Worm (Caenorhabditis elegans): ENCODE measurements around the gene ZK742.4.

The ZK742.4 gene

DNA sequence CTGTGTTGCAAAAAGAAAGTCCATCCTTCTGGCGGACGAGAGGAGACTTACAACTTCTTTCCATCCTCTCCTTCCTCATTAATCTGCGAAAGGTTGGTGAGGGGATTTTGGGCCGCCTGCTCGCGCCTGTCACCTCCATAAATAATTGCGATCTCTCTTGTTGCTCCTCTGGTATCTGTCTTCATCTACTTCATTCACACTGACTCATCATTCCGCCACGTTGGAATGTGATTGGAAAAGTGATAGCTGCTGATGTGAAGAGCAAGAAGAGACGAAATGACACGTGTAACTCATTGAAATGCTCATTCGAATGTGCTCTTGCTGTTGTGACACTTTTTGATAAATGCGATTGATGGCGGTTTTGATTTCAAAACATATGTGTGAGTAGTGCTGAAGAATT is 11.1 kb upstream of the ZK742.4 start:
- TF ChIP-seq sdz-12 (GFP tag; optimal IDR thresholded peaks at IDR 0.05) = no peak
- TF ChIP-seq aha-1 (tag) = no peak
- no peak for TF ChIP-seq Y48G9A.11 (GFP tag; IDR thresholded peaks at IDR 0.05)
- TF ChIP-seq zfp-3 (GFP tag; conservative IDR thresholded peaks at IDR 0.05) = no peak
- TF ChIP-seq mxl-3 (GFP tag; optimal IDR thresholded peaks at IDR 0.05) = peak; percentile 71
- peak in 1 of 2 experiments; percentile 98 for TF ChIP-seq unc-62 (GFP tag; optimal IDR thresholded peaks at IDR 0.05 in 1 of 2)
- no peak for TF ChIP-seq unc-62 (tag; optimal IDR thresholded peaks at IDR 0.05)
- no peak for TF ChIP-seq zip-11 (GFP tag; IDR thresholded peaks at IDR 0.05)
- no peak for TF ChIP-seq madf-5 (GFP tag; IDR thresholded peaks at IDR 0.05)
- TF ChIP-seq Y105C5A.15 (GFP tag; IDR thresholded peaks at IDR 0.05) = no peak
- peak; percentile 68; the same call in 1 of the 2 replicates for TF ChIP-seq ceh-20 (GFP tag; IDR thresholded peaks at IDR 0.05)
- TF ChIP-seq lim-7 (GFP tag; IDR thresholded peaks at IDR 0.05) = no peak
- no peak for TF ChIP-seq unc-39 (tag; optimal IDR thresholded peaks at IDR 0.05)
- no peak for TF ChIP-seq lin-15B (tag; optimal IDR thresholded peaks at IDR 0.05)
- no peak for TF ChIP-seq fkh-10 (GFP tag; optimal IDR thresholded peaks at IDR 0.05)
- TF ChIP-seq daf-16 (GFP tag; optimal IDR thresholded peaks at IDR 0.05) = peak in 1 of 2 experiments; percentile 74
- no peak for TF ChIP-seq daf-16 (tag; optimal IDR thresholded peaks at IDR 0.05)
- no peak for TF ChIP-seq egl-27 (tag; optimal IDR thresholded peaks at IDR 0.05)
- TF ChIP-seq nhr-11 (tag; optimal IDR thresholded peaks at IDR 0.05) = peak; percentile 65
- no peak for TF ChIP-seq jun-1 (tag; optimal IDR thresholded peaks at IDR 0.05)
- TF ChIP-seq hlh-11 (tag; optimal IDR thresholded peaks at IDR 0.05) = peak; percentile 63

DNA sequence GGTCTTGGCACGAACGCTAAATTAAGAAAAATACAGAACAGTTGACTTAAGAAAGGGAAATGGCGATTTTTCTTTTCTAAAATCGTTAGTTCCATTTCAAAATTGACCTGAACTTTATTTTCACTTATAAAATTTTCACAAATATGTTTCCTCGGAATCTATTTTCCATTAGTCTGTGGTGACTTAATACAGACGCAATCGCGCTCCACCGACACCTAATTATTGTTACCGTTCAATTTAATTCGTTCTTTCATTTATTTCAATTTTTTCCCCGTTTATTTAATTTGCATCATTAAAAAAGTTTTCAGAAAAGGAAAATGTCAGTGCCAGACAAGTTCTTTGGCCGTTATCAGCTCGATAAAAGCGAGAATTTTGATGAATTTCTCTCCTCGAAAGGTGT is 8.7 kb upstream of the ZK742.4 start, which contains the start of gene lbp-4:
Gene lbp-4 (plus strand): TSS at position 309 of the 400 bp plus-strand sequence.
- peak; percentile 15 for TF ChIP-seq unc-130 (GFP tag; optimal IDR thresholded peaks at IDR 0.05)
- peak; percentile 8 for TF ChIP-seq hlh-11 (tag; optimal IDR thresholded peaks at IDR 0.05)
- no peak for TF ChIP-seq tag-97 (GFP tag; IDR thresholded peaks at IDR 0.05)
- TF ChIP-seq arid-1 (GFP tag; conservative IDR thresholded peaks at IDR 0.05) = no peak
- peak; percentile 41; the same call in 1 of the 2 replicates for TF ChIP-seq dmd-6 (GFP tag; IDR thresholded peaks at IDR 0.05)
- TF ChIP-seq lsy-2 (tag; optimal IDR thresholded peaks at IDR 0.05) = peak in 1 of 2 experiments; percentile 64
- no peak for TF ChIP-seq Y5F2A.4 (GFP tag; optimal IDR thresholded peaks at IDR 0.05)
- TF ChIP-seq dpl-1 (GFP tag; optimal IDR thresholded peaks at IDR 0.05) = peak; percentile 23
- TF ChIP-seq pqm-1 (tag; optimal IDR thresholded peaks at IDR 0.05) = peak; percentile 56
- TF ChIP-seq nhr-77 (tag; optimal IDR thresholded peaks at IDR 0.05) = peak; percentile 57
- peak; percentile 88 for TF ChIP-seq lin-38 (GFP tag; IDR thresholded peaks at IDR 0.05)
- no peak for TF ChIP-seq skn-1 (tag; optimal IDR thresholded peaks at IDR 0.05)
- no peak for TF ChIP-seq egl-43 (GFP tag; IDR thresholded peaks at IDR 0.05)
- TF ChIP-seq hif-1 (tag; optimal IDR thresholded peaks at IDR 0.05) = peak in 1 of 2 experiments; percentile 46
- TF ChIP-seq nhr-28 (tag; optimal IDR thresholded peaks at IDR 0.05) = peak; percentile 32
- TF ChIP-seq aha-1 (tag) = peak; percentile 17
- peak; percentile 89 for TF ChIP-seq mes-2 (tag; optimal IDR thresholded peaks at IDR 0.05; ENCODE audit: poor library complexity, severe bottlenecking)
- TF ChIP-seq mep-1 (tag; optimal IDR thresholded peaks at IDR 0.05) = peak; percentile 61
- TF ChIP-seq spr-3 (GFP tag; optimal IDR thresholded peaks at IDR 0.05) = no peak
- TF ChIP-seq unc-62 (GFP tag; optimal IDR thresholded peaks at IDR 0.05 in 1 of 2) = no peak
- TF ChIP-seq unc-62 (tag; optimal IDR thresholded peaks at IDR 0.05) = no peak
- TF ChIP-seq nhr-48 (tag; optimal IDR thresholded peaks at IDR 0.05) = no peak
- no peak for TF ChIP-seq lin-13 (GFP tag; optimal IDR thresholded peaks at IDR 0.05)

DNA sequence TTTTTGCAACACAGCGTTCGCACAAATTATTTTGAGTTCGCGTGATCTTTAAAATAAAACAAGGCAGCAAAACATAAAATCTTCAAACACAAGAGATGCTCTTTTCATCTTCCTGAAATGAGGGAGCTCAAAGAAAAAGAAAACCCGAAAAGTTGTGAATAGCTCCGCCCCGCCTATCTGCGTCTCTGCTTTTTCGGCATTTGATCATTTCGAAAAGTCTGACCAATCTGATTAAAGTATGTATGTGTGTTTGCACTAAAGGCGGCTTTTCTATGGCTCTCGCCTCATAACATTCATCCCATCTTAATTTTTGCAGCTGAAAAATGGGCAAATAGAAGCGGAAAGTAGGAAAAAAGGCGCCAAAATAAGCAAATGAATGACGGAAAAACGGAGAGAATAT is 8.0 kb upstream of the ZK742.4 start:
- TF ChIP-seq fkh-10 (GFP tag; optimal IDR thresholded peaks at IDR 0.05) = peak; percentile 19
- TF ChIP-seq Y105C5A.15 (GFP tag; IDR thresholded peaks at IDR 0.05) = no peak
